Fruit fly (Drosophila melanogaster): ENCODE data around the gene nebu.

DNA sequence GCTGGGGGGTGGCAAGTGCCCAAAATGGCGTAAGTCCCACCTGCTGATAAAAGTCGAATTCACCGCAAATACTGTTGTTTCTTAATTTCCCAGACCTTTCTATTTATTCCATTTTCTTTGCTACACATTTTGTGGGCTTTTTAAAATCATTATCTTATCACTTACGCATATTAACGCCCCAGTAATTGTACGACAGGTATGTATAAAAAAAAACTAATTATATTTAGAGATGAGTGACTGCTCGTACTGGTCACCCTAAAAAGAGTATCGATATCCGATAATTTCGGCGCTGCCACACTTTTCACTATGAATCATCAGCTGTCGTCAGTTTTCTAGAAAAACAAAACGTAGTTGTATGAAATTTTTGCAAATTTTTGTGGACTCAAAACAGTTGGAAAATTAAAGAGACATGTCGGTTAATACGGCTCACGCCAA, 7.0 kb upstream of the nebu start, which contains the start of the genes CG10948 and Wbp2:
- TF ChIP-seq CG1620 (GFP tag; optimal IDR thresholded peaks at IDR 0.05): no peak
- TF ChIP-seq kay (GFP tag; ENCODE audit: borderline replicate concordance): peak; percentile 100
- TF ChIP-seq Mnt (GFP tag; optimal IDR thresholded peaks at IDR 0.05): peak; percentile 30
- no peak for TF ChIP-seq Crg-1 (GFP tag; optimal IDR thresholded peaks at IDR 0.05)
- TF ChIP-seq CG11617 (GFP tag; optimal IDR thresholded peaks at IDR 0.05): peak; percentile 71
- peak; percentile 4 for TF ChIP-seq CG12768 (GFP tag; optimal IDR thresholded peaks at IDR 0.05)
- TF ChIP-seq Hr96 (GFP tag; optimal IDR thresholded peaks at IDR 0.05): no peak
- TF ChIP-seq CG14711 (tag; optimal IDR thresholded peaks at IDR 0.05): no peak
- TF ChIP-seq Clk (GFP tag; optimal IDR thresholded peaks at IDR 0.05): no peak

Measured in whole organism, adult.